Fruit fly (Drosophila melanogaster): ENCODE data around the gene Cdep.

DNA sequence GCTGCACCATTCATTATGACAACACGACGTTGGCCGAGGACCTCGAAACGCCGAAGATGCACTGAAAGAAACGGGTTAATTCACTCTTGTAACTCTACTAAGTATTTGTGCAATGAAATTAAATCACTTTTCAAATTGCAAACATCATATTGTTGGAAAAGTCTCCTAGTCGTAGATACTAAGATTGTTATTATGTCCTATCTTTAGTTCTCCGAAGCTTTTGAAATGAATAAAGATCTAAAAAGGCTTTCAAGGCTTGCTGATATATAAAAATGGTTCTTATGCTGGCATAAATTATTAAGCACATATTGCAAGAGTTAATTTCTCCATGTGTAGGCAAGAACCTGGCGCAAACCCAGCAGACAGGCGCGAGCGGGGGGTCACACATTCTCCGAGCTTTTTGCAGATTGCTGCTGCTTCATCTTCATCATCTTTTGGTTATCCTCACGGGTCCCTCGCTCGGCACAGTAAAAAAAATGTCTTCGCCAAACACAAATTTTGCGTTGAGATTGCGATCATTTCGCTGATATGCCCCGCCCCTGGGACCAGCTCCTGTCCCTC, 27.1 kb upstream of the Cdep start:
- no peak for TF ChIP-seq CTCF (optimal IDR thresholded peaks at IDR 0.05)
- no peak for TF ChIP-seq CG8478 (optimal IDR thresholded peaks at IDR 0.05)
